Fruit fly (Drosophila melanogaster) whole organism, embryonic: Measurements from ENCODE around the gene sif.

Experiments used
- Abd-B ChIP-seq: fragments of 200-800 bp; sonication (Bioruptor generic); optimal IDR thresholded peaks from 2 replicates; lab custom pipeline; 2018; ENCODE audit warnings: missing biosample characterization, mild to moderate bottlenecking, missing genetic modification characterization, moderate library complexity
- Ada2b ChIP-seq: fragments of 200-800 bp; sonication (Bioruptor generic); IDR thresholded peaks from 2 replicates; pipeline ENCODE4 v1.3.6; 2022; ENCODE audit warnings: missing biosample characterization, missing genetic modification characterization
- Blimp-1 ChIP-seq: fragments of 200-800 bp; sonication (Bioruptor generic); optimal IDR thresholded peaks from 3 replicates; lab custom pipeline; 2018; ENCODE audit warnings: missing biosample characterization, missing genetic modification characterization, mild to moderate bottlenecking, moderate library complexity, missing genetic modification reagents
- CG11504 ChIP-seq: fragments of 200-800 bp; sonication (Bioruptor generic); optimal IDR thresholded peaks from 3 replicates; lab custom pipeline; 2019; ENCODE audit warnings: missing biosample characterization, mild to moderate bottlenecking, missing genetic modification characterization, moderate library complexity
- CG11723 ChIP-seq: fragments of 200-800 bp; sonication (Bioruptor generic); optimal IDR thresholded peaks from 2 replicates; lab custom pipeline; 2017; ENCODE audit warnings: missing biosample characterization, mild to moderate bottlenecking, missing genetic modification characterization
- CG12299 ChIP-seq: fragments of 200-800 bp; sonication (Bioruptor generic); optimal IDR thresholded peaks from 2 replicates; lab custom pipeline; 2018; ENCODE audit warnings: missing biosample characterization, mild to moderate bottlenecking, missing genetic modification characterization
- CG14441 ChIP-seq: fragments of 200-800 bp; sonication (Bioruptor generic); IDR thresholded peaks from 2 replicates; pipeline ENCODE4 v1.3.6; 2022; ENCODE audit warnings: missing biosample characterization, missing genetic modification characterization
- CG14965 ChIP-seq: fragments of 200-800 bp; sonication (Bioruptor generic); optimal IDR thresholded peaks from 2 replicates; lab custom pipeline; 2016; ENCODE audit warnings: missing biosample characterization, missing genetic modification characterization, borderline replicate concordance
- CG15479 ChIP-seq: fragments of 200-800 bp; sonication (Bioruptor generic); optimal IDR thresholded peaks from 3 replicates; lab custom pipeline; 2019; ENCODE audit warnings: missing biosample characterization, mild to moderate bottlenecking, missing genetic modification characterization, moderate library complexity
- CG16813 ChIP-seq: fragments of 200-800 bp; sonication (Bioruptor generic); IDR thresholded peaks from 3 replicates; pipeline ENCODE4 v1.3.6; 2022; ENCODE audit warnings: missing biosample characterization, missing genetic modification characterization; ENCODE audit not compliant: partially characterized antibody
- CG17568 ChIP-seq: fragments of 200-800 bp; sonication (Bioruptor generic); optimal IDR thresholded peaks from 2 replicates; lab custom pipeline; 2018; ENCODE audit warnings: missing biosample characterization, mild to moderate bottlenecking, missing genetic modification characterization, moderate library complexity
- CG17802 ChIP-seq: fragments of 200-800 bp; sonication (Bioruptor generic); optimal IDR thresholded peaks from 2 replicates; lab custom pipeline; 2018; ENCODE audit warnings: missing biosample characterization, mild to moderate bottlenecking, missing genetic modification characterization, moderate library complexity
- CG18262 ChIP-seq: fragments of 200-800 bp; optimal IDR thresholded peaks from 3 replicates; lab custom pipeline; 2019; ENCODE audit warnings: missing biosample characterization, mild to moderate bottlenecking, missing genetic modification characterization, moderate library complexity
- CG31441 ChIP-seq: fragments of 200-800 bp; sonication (Bioruptor generic); IDR thresholded peaks from 2 replicates; pipeline ENCODE4 v1.3.6; 2022; ENCODE audit warnings: missing biosample characterization, missing genetic modification characterization
- CG4328 ChIP-seq: fragments of 200-800 bp; sonication (Bioruptor generic); optimal IDR thresholded peaks from 3 replicates; lab custom pipeline; 2017; ENCODE audit warnings: missing biosample characterization, missing genetic modification reagents, missing genetic modification characterization
- CG4360 ChIP-seq: fragments of 200-800 bp; sonication (Bioruptor generic); IDR thresholded peaks from 2 replicates; pipeline ENCODE4 v1.3.6; 2022; ENCODE audit warnings: missing biosample characterization, missing genetic modification characterization
- CG4820 ChIP-seq: fragments of 200-800 bp; sonication (Bioruptor generic); optimal IDR thresholded peaks from 3 replicates; lab custom pipeline; 2016; ENCODE audit warnings: missing biosample characterization, missing genetic modification characterization
- CG7839 ChIP-seq: fragments of 200-800 bp; sonication (Bioruptor generic); optimal IDR thresholded peaks from 3 replicates; lab custom pipeline; 2018; ENCODE audit warnings: missing biosample characterization, mild to moderate bottlenecking, missing genetic modification characterization, moderate library complexity
- CG8290 ChIP-seq, 3 experiments: fragments of 200-800 bp; sonication (Bioruptor generic); optimal IDR thresholded peaks; 2 replicates each; lab custom pipeline; 2016 to 2019; ENCODE audit warnings: missing biosample characterization in 3 of 3, missing genetic modification characterization in 3 of 3, mild to moderate bottlenecking in 2 of 3, moderate library complexity in 1 of 3
- CG9727 ChIP-seq: fragments of 200-800 bp; sonication (Bioruptor generic); optimal IDR thresholded peaks from 3 replicates; lab custom pipeline; 2017; ENCODE audit warnings: missing biosample characterization, mild to moderate bottlenecking, missing genetic modification characterization
- Ets97D ChIP-seq: fragments of 200-800 bp; sonication (Bioruptor generic); optimal IDR thresholded peaks from 3 replicates; lab custom pipeline; 2016; ENCODE audit warnings: missing biosample characterization, missing genetic modification characterization
- Gsc ChIP-seq: fragments of 200-800 bp; sonication (Bioruptor generic); IDR thresholded peaks from 2 replicates; pipeline ENCODE4 v1.3.6; 2022; ENCODE audit warnings: missing biosample characterization, missing genetic modification characterization
- Hr51 ChIP-seq, 2 experiments: fragments of 200-800 bp; sonication (Bioruptor generic); optimal IDR thresholded peaks; 2 replicates in 1 of 2; 3 replicates in 1 of 2; lab custom pipeline; 2016 to 2018; ENCODE audit warnings: missing biosample characterization in 2 of 2, missing genetic modification characterization in 2 of 2, mild to moderate bottlenecking in 1 of 2, moderate library complexity in 1 of 2
- MESR4 ChIP-seq: fragments of 200-800 bp; sonication (Bioruptor generic); optimal IDR thresholded peaks from 2 replicates; lab custom pipeline; 2018; ENCODE audit warnings: missing biosample characterization, mild to moderate bottlenecking, missing genetic modification characterization, moderate library complexity
- NfI ChIP-seq: fragments of 200-800 bp; sonication (Bioruptor generic); optimal IDR thresholded peaks from 3 replicates; lab custom pipeline; 2018; ENCODE audit warnings: missing biosample characterization, mild to moderate bottlenecking, missing genetic modification characterization, moderate library complexity
- Pdp1 ChIP-seq, 2 experiments: fragments of 200-800 bp; sonication (Bioruptor generic); optimal IDR thresholded peaks; 3 replicates each; lab custom pipeline; 2016; ENCODE audit warnings: missing biosample characterization in 2 of 2, missing genetic modification characterization in 2 of 2, mild to moderate bottlenecking in 1 of 2, moderate library complexity in 1 of 2
- Rfx ChIP-seq: fragments of 200-800 bp; sonication (Bioruptor generic); IDR thresholded peaks from 2 replicates; pipeline ENCODE4 v1.3.6; 2022; ENCODE audit warnings: missing biosample characterization, missing genetic modification characterization
- Six4 ChIP-seq: fragments of 200-800 bp; sonication (Bioruptor generic); optimal IDR thresholded peaks from 2 replicates; lab custom pipeline; 2016; ENCODE audit warnings: missing biosample characterization, missing genetic modification characterization
- Sox102F ChIP-seq: fragments of 200-800 bp; sonication (Bioruptor generic); optimal IDR thresholded peaks from 2 replicates; lab custom pipeline; 2018; ENCODE audit warnings: missing biosample characterization, mild to moderate bottlenecking, missing genetic modification characterization, moderate library complexity
- Sry-δ ChIP-seq: fragments of 200-800 bp; sonication (Bioruptor generic); optimal IDR thresholded peaks from 2 replicates; lab custom pipeline; 2016; ENCODE audit warnings: missing biosample characterization, missing genetic modification characterization
- Tbp ChIP-seq: fragments of >200 bp; optimal IDR thresholded peaks from 2 replicates; lab custom pipeline; 2018; ENCODE audit warnings: missing biosample characterization, missing genetic modification characterization
- Xbp1 ChIP-seq: fragments of 200-800 bp; sonication (Bioruptor generic); optimal IDR thresholded peaks from 3 replicates; lab custom pipeline; 2016; ENCODE audit warnings: missing biosample characterization, mild to moderate bottlenecking, missing genetic modification characterization
- ap ChIP-seq: fragments of 200-800 bp; sonication (Bioruptor generic); IDR thresholded peaks from 2 replicates; pipeline ENCODE4 v1.3.6; 2022; ENCODE audit warnings: missing biosample characterization, missing genetic modification characterization
- bbx ChIP-seq: fragments of 200-800 bp; sonication (Bioruptor generic); IDR thresholded peaks from 2 replicates; pipeline ENCODE4 v1.3.6; 2022; ENCODE audit warnings: missing biosample characterization, missing genetic modification characterization; ENCODE audit not compliant: partially characterized antibody
- btn ChIP-seq: fragments of 200-800 bp; sonication (Bioruptor generic); optimal IDR thresholded peaks from 2 replicates; lab custom pipeline; 2016; ENCODE audit warnings: missing biosample characterization, missing genetic modification characterization
- cad ChIP-seq: fragments of >200 bp; optimal IDR thresholded peaks from 2 replicates; lab custom pipeline; 2017; ENCODE audit warnings: missing biosample characterization, missing genetic modification characterization
- ci ChIP-seq: fragments of 200-800 bp; sonication (Bioruptor generic); IDR thresholded peaks from 3 replicates; pipeline ENCODE4 v1.3.6; 2022; ENCODE audit warnings: missing biosample characterization, missing genetic modification characterization
- crol ChIP-seq: fragments of 200-800 bp; sonication (Bioruptor generic); IDR thresholded peaks from 2 replicates; pipeline ENCODE4 v1.3.6; 2022; ENCODE audit warnings: missing biosample characterization, missing genetic modification characterization
- dmrt99B ChIP-seq: fragments of 200-800 bp; sonication (Bioruptor generic); optimal IDR thresholded peaks from 2 replicates; lab custom pipeline; 2018; ENCODE audit warnings: missing biosample characterization, mild to moderate bottlenecking, missing genetic modification characterization, moderate library complexity
- emc ChIP-seq: fragments of 200-800 bp; sonication (Bioruptor generic); optimal IDR thresholded peaks from 2 replicates; lab custom pipeline; 2016; ENCODE audit warnings: missing biosample characterization, missing genetic modification characterization
- gsb-n ChIP-seq: fragments of 200-800 bp; sonication (Bioruptor generic); optimal IDR thresholded peaks from 3 replicates; lab custom pipeline; 2018; ENCODE audit warnings: missing biosample characterization, mild to moderate bottlenecking, missing genetic modification characterization
- lola ChIP-seq, 3 experiments: fragments of >200 bp in 2 of 3; fragments of 200-800 bp in 1 of 3; sonication (Bioruptor generic) in 1 of 3; optimal IDR thresholded peaks; 2 replicates each; lab custom pipeline; 2017 to 2019; ENCODE audit warnings: missing biosample characterization in 3 of 3, missing genetic modification characterization in 3 of 3, mild to moderate bottlenecking in 1 of 3, moderate library complexity in 1 of 3
- mam ChIP-seq: fragments of 200-800 bp; sonication (Bioruptor generic); optimal IDR thresholded peaks from 3 replicates; lab custom pipeline; 2016; ENCODE audit warnings: missing biosample characterization, missing genetic modification characterization
- nom ChIP-seq: fragments of 200-800 bp; sonication (Bioruptor generic); optimal IDR thresholded peaks from 2 replicates; lab custom pipeline; 2017; ENCODE audit warnings: missing biosample characterization, missing genetic modification characterization, mild to moderate bottlenecking, moderate library complexity, missing genetic modification reagents
- pita ChIP-seq: fragments of 200-800 bp; sonication (Bioruptor generic); optimal IDR thresholded peaks from 2 replicates; lab custom pipeline; 2017; ENCODE audit warnings: missing biosample characterization, mild to moderate bottlenecking, missing genetic modification characterization
- rib ChIP-seq: fragments of 200-800 bp; sonication (Bioruptor generic); IDR thresholded peaks from 2 replicates; pipeline ENCODE4 v1.3.6; 2022; ENCODE audit warnings: missing biosample characterization, missing genetic modification characterization
- stwl ChIP-seq: fragments of 200-800 bp; sonication (Bioruptor generic); optimal IDR thresholded peaks from 3 replicates; lab custom pipeline; 2018; ENCODE audit warnings: missing biosample characterization, mild to moderate bottlenecking, missing genetic modification characterization, moderate library complexity
- zf30C ChIP-seq: fragments of 200-800 bp; sonication (Bioruptor generic); optimal IDR thresholded peaks from 3 replicates; lab custom pipeline; 2018; ENCODE audit warnings: missing biosample characterization, mild to moderate bottlenecking, missing genetic modification characterization

The sif gene

dm6 chr3L:5634188-5634894 is 23.4 kb upstream of the sif start (continued):
- TF ChIP-seq CG14441 (GFP tag; lab: Robert Waterston, UW) (no peak), Six4 (no peak), cad (GFP tag; lab: Kevin White, UChicago) (no peak), Rfx (GFP tag; lab: Robert Waterston, UW) (no peak), gsb-n (no peak), Ada2b (no peak), CG4328 (GFP tag; lab: Kevin White, UChicago) (no peak), CG4820 (GFP tag; lab: Kevin White, UChicago) (no peak), Gsc (GFP tag; lab: Robert Waterston, UW) (no peak), CG14965 (no peak), CG17802 (tag; lab: Kevin White, UChicago) (no peak), CG31441 (GFP tag; lab: Robert Waterston, UW) (no peak), zf30C (GFP tag; lab: Kevin White, UChicago) (no peak), Abd-B (GFP tag; lab: Kevin White, UChicago) (no peak), Ets97D (no peak), Sox102F (GFP tag; lab: Kevin White, UChicago) (no peak), Pdp1 (GFP tag; optimal IDR thresholded peaks at IDR 0.05; lab: Kevin White, UChicago) (no peak), CG4360 (peak; percentile 75; the same call in 1 of the 2 replicates), stwl (tag; lab: Kevin White, UChicago) (peak; percentile 82), MESR4 (GFP tag; lab: Kevin White, UChicago) (no peak), CG15479 (GFP tag; lab: Kevin White, UChicago) (peak; percentile 56), mam (no peak), CG17568 (no peak), pita (GFP tag; lab: Kevin White, UChicago) (peak; percentile 10), CG7839 (no peak), bbx (GFP tag; lab: Robert Waterston, UW) (0 out of 2 replicates have a peak, but pooled peaks have one; percentile 41), crol (0 out of 2 replicates have a peak, but pooled peaks have one; percentile 31), CG11504 (no peak), rib (GFP tag; lab: Robert Waterston, UW) (no peak), emc (GFP tag; lab: Kevin White, UChicago) (no peak), CG8290 (GFP tag; optimal IDR thresholded peaks at IDR 0.05; lab: Kevin White, UChicago) (no peak), CG8290 (tag; optimal IDR thresholded peaks at IDR 0.05; lab: Kevin White, UChicago) (peak in 1 of 2 experiments; percentile 7), Xbp1 (GFP tag; lab: Kevin White, UChicago) (no peak), CG9727 (no peak), CG11723 (GFP tag; lab: Kevin White, UChicago) (no peak), Tbp (GFP tag; lab: Kevin White, UChicago) (no peak), btn (GFP tag; lab: Kevin White, UChicago) (no peak), CG12299 (tag; lab: Kevin White, UChicago) (no peak), nom (GFP tag; lab: Kevin White, UChicago) (no peak), CG18262 (peak; percentile 19), Sry-δ (GFP tag; lab: Kevin White, UChicago) (no peak), Hr51 (GFP tag; optimal IDR thresholded peaks at IDR 0.05; lab: Kevin White, UChicago) (no peak), ci (no peak), lola (GFP tag; optimal IDR thresholded peaks at IDR 0.05; lab: Kevin White, UChicago) (no peak), dmrt99B (no peak), NfI (no peak), CG16813 (GFP tag; lab: Robert Waterston, UW) (no peak; the same call in 2 of the 3 replicates), Blimp-1 (GFP tag; lab: Kevin White, UChicago) (peak; percentile 58), ap (GFP tag; lab: Robert Waterston, UW) (no peak)
